Worm (Caenorhabditis elegans) whole organism, mixed stage, embryonic: ENCODE measurements around the gene K06B4.15.

ENCODE experiments used
- bed-3 ChIP-seq: fragments of 200-800 bp; sonication (Bioruptor generic); optimal IDR thresholded peaks from 3 replicates; lab custom pipeline; 2018; ENCODE audit warnings: mild to moderate bottlenecking, missing genetic modification characterization, moderate library complexity, missing compliant biosample characterization
- blmp-1 ChIP-seq: fragments of 150-350 bp; optimal IDR thresholded peaks from 2 replicates; lab custom pipeline; 2014; ENCODE audit warnings: missing biosample characterization, missing genetic modification characterization
- ceh-39 ChIP-seq: fragments of 150-350 bp; optimal IDR thresholded peaks from 2 replicates; lab custom pipeline; 2014; ENCODE audit warnings: missing biosample characterization, missing genetic modification characterization
- ceh-83 ChIP-seq: fragments of 200-800 bp; sonication (Bioruptor generic); optimal IDR thresholded peaks from 2 replicates; lab custom pipeline; 2018; ENCODE audit warnings: mild to moderate bottlenecking, missing genetic modification characterization, missing compliant biosample characterization
- ces-1 ChIP-seq: fragments of 150-350 bp; optimal IDR thresholded peaks from 2 replicates; lab custom pipeline; 2014; ENCODE audit warnings: missing biosample characterization, missing genetic modification reagents, missing genetic modification characterization
- cnd-1 ChIP-seq: fragments of 200-800 bp; sonication (Bioruptor generic); optimal IDR thresholded peaks from 2 replicates; lab custom pipeline; 2018; ENCODE audit warnings: mild to moderate bottlenecking, missing genetic modification characterization, missing compliant biosample characterization
- drap-1 ChIP-seq: fragments of 200-800 bp; sonication (Bioruptor generic); optimal IDR thresholded peaks from 3 replicates; lab custom pipeline; 2018; ENCODE audit warnings: mild to moderate bottlenecking, missing genetic modification characterization, missing compliant biosample characterization
- elt-1 ChIP-seq: sonication (generic microtip); optimal IDR thresholded peaks from 2 replicates; lab custom pipeline; 2017; ENCODE audit warnings: missing genetic modification characterization, mild to moderate bottlenecking, missing compliant biosample characterization, antibody characterized with exemption, moderate library complexity, borderline replicate concordance; ENCODE audit not compliant: insufficient read depth
- elt-3 ChIP-seq: fragments of 150-350 bp; optimal IDR thresholded peaks from 2 replicates; lab custom pipeline; 2014; ENCODE audit warnings: missing biosample characterization, missing genetic modification characterization
- flh-1 ChIP-seq: fragments of 200-800 bp; sonication (Bioruptor generic); optimal IDR thresholded peaks from 2 replicates; lab custom pipeline; 2018; ENCODE audit warnings: mild to moderate bottlenecking, missing genetic modification characterization, moderate library complexity, missing compliant biosample characterization
- ham-2 ChIP-seq: fragments of 200-800 bp; sonication (Bioruptor generic); optimal IDR thresholded peaks from 2 replicates; lab custom pipeline; 2018; ENCODE audit warnings: mild to moderate bottlenecking, missing genetic modification characterization, missing compliant biosample characterization
- hlh-1 ChIP-seq: fragments of 150-350 bp; optimal IDR thresholded peaks from 2 replicates; lab custom pipeline; 2014; ENCODE audit warnings: missing biosample characterization, missing genetic modification reagents, missing genetic modification characterization
- lin-13 ChIP-seq: fragments of 150-350 bp; optimal IDR thresholded peaks from 2 replicates; lab custom pipeline; 2014; ENCODE audit warnings: missing biosample characterization, missing genetic modification characterization
- lin-32 ChIP-seq: fragments of 200-800 bp; sonication (Bioruptor generic); optimal IDR thresholded peaks from 2 replicates; lab custom pipeline; 2018; ENCODE audit warnings: mild to moderate bottlenecking, missing genetic modification characterization, missing compliant biosample characterization
- lsy-2 ChIP-seq: fragments of 150-350 bp; optimal IDR thresholded peaks from 2 replicates; lab custom pipeline; 2014; ENCODE audit warnings: missing biosample characterization, missing genetic modification characterization
- mab-5 ChIP-seq: fragments of 150-350 bp; optimal IDR thresholded peaks from 2 replicates; lab custom pipeline; 2014; ENCODE audit warnings: missing biosample characterization, missing genetic modification characterization
- mep-1 ChIP-seq: fragments of 150-350 bp; optimal IDR thresholded peaks from 2 replicates; lab custom pipeline; 2017; ENCODE audit warnings: missing biosample characterization, missing genetic modification reagents, missing genetic modification characterization, inconsistent platforms
- mls-2 ChIP-seq: sonication (generic microtip); optimal IDR thresholded peaks from 2 replicates; lab custom pipeline; 2016; ENCODE audit warnings: mild to moderate bottlenecking, missing genetic modification characterization, moderate library complexity, missing compliant biosample characterization
- nhr-12 ChIP-seq: fragments of 150-350 bp; optimal IDR thresholded peaks from 2 replicates; lab custom pipeline; 2014; ENCODE audit warnings: missing biosample characterization, missing genetic modification characterization
- nhr-2 ChIP-seq: fragments of 150-350 bp; optimal IDR thresholded peaks from 2 replicates; lab custom pipeline; 2014; ENCODE audit warnings: missing biosample characterization, missing genetic modification characterization
- nhr-237 ChIP-seq: fragments of 150-350 bp; optimal IDR thresholded peaks from 2 replicates; lab custom pipeline; 2014; ENCODE audit warnings: missing biosample characterization, missing genetic modification characterization
- nhr-76 ChIP-seq: sonication (generic microtip); optimal IDR thresholded peaks from 2 replicates; lab custom pipeline; 2017; ENCODE audit warnings: missing biosample characterization, missing genetic modification characterization
- pha-4 ChIP-seq: fragments of 150-350 bp; optimal IDR thresholded peaks from 2 replicates; lab custom pipeline; 2018; ENCODE audit warnings: missing biosample characterization, missing genetic modification reagents, missing genetic modification characterization
- snpc-4 ChIP-seq: fragments of 150-350 bp; optimal IDR thresholded peaks from 2 replicates; lab custom pipeline; 2014; ENCODE audit warnings: missing biosample characterization, missing genetic modification characterization
- sptf-1 ChIP-seq: sonication (generic microtip); optimal IDR thresholded peaks from 2 replicates; lab custom pipeline; 2017; ENCODE audit warnings: mild to moderate bottlenecking, missing genetic modification characterization, moderate library complexity, missing compliant biosample characterization
- tbx-8 ChIP-seq: fragments of 200-800 bp; sonication (Bioruptor generic); optimal IDR thresholded peaks from 2 replicates; lab custom pipeline; 2018; ENCODE audit warnings: mild to moderate bottlenecking, missing genetic modification characterization, moderate library complexity, missing compliant biosample characterization
- unc-120 ChIP-seq: sonication (generic microtip); optimal IDR thresholded peaks from 2 replicates; lab custom pipeline; 2017; ENCODE audit warnings: missing genetic modification characterization, missing compliant biosample characterization; ENCODE audit not compliant: poor library complexity, severe bottlenecking
- unc-39 ChIP-seq: fragments of 150-350 bp; optimal IDR thresholded peaks from 2 replicates; lab custom pipeline; 2014; ENCODE audit warnings: missing biosample characterization, missing genetic modification characterization
- unc-62 ChIP-seq: fragments of 150-350 bp; optimal IDR thresholded peaks from 2 replicates; lab custom pipeline; 2014; ENCODE audit warnings: missing biosample characterization, missing genetic modification reagents, missing genetic modification characterization
- zip-8 ChIP-seq: fragments of 150-350 bp; optimal IDR thresholded peaks from 2 replicates; lab custom pipeline; 2014; ENCODE audit warnings: missing biosample characterization, missing genetic modification characterization
- ztf-11 ChIP-seq: fragments of 150-350 bp; optimal IDR thresholded peaks from 2 replicates; lab custom pipeline; 2014; ENCODE audit warnings: missing biosample characterization, missing genetic modification characterization

The K06B4.15 gene

DNA sequence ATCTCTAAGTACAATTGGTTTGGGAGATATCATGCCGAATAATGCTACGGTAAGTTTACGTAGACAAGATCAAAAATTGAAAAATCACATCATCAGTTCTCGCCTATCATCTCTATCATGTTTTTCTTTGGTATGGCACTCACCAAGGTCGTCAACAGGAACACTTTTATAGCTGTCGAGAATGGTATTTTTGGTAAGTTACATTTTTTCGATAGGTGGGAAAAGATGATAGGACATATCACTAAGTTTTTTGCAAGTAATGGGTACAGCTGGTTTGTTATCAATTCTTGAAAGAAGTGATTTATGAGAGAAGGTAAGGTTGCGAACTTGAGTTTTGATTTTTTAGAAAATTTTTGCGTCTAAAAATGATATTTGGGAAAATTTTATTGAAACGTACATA is 37.7 kb downstream of the K06B4.15 start:
- TF ChIP-seq lsy-2: no peak
- TF ChIP-seq drap-1 (GFP tag; lab: Kevin White, UChicago): no peak
- no peak for TF ChIP-seq flh-1 (GFP tag; lab: Kevin White, UChicago)
- TF ChIP-seq mab-5: no peak
- no peak for TF ChIP-seq ces-1 (GFP tag; lab: Kevin White, UChicago)
- TF ChIP-seq elt-1: no peak
- TF ChIP-seq pha-4 (tag; lab: Kevin White, UChicago): no peak
- no peak for TF ChIP-seq nhr-2 (tag; lab: Kevin White, UChicago)
- TF ChIP-seq ceh-39 (tag; lab: Kevin White, UChicago): no peak
- TF ChIP-seq hlh-1 (tag; lab: Kevin White, UChicago): no peak
- TF ChIP-seq sptf-1 (tag; lab: Kevin White, UChicago): no peak
- no peak for TF ChIP-seq unc-120 (tag; lab: Kevin White, UChicago)
- no peak for TF ChIP-seq ham-2
- no peak for TF ChIP-seq bed-3 (GFP tag; lab: Kevin White, UChicago)
- no peak for TF ChIP-seq snpc-4 (tag; lab: Kevin White, UChicago)
- no peak for TF ChIP-seq mep-1 (tag; lab: Kevin White, UChicago)
- no peak for TF ChIP-seq nhr-12 (tag; lab: Kevin White, UChicago)
- TF ChIP-seq blmp-1 (tag; lab: Kevin White, UChicago): no peak

DNA sequence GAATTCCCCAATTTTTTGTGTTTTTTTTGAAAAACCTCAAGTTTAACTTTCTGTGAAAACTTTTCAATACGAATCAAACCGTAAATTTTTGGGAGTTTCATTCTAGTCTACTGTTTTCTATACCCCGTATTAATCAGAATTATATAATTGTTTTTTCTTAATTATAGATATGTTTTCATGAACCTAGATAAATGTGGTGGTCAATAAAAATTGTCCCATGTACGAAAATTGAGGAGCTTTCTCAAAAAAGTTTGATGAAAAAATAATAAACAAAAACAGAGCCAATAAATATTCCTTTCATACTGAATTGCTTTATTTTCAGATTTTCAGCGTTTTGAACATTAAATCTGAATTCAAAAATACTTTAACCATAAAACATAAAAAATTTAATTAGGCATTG is 40.2 kb downstream of the K06B4.15 start, which contains the start of gene Y6E2A.1:
Gene Y6E2A.1 (minus strand): TSS at position 101 of the 400 bp plus-strand sequence.
- no peak for TF ChIP-seq tbx-8
- no peak for TF ChIP-seq unc-62
- TF ChIP-seq nhr-2 (tag; lab: Kevin White, UChicago): no peak
- no peak for TF ChIP-seq ceh-83 (GFP tag; lab: Kevin White, UChicago)
- TF ChIP-seq nhr-12 (tag; lab: Kevin White, UChicago): no peak
- TF ChIP-seq mep-1 (tag; lab: Kevin White, UChicago): no peak
- TF ChIP-seq lin-13 (tag; lab: Kevin White, UChicago): no peak
- TF ChIP-seq ham-2: no peak
- TF ChIP-seq sptf-1 (tag; lab: Kevin White, UChicago): no peak
- no peak for TF ChIP-seq snpc-4 (tag; lab: Kevin White, UChicago)

DNA sequence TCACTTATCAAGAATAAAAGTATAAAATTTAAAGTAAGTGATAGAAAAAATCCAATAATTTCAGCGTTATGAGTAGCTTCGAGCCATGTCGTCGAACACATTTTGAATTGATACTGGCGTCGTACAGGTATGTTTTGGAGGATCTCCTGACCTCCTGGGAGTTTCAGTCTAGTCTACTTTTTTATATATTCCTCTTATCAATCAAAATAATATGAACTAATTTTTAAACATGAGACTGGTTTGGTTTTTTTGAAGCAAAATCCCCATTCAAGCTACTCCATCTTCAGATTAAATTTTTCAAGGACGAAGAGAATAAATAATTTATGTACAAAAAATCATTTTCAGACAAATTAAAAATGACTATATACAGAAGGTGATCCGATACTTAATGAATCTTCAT is 41.7 kb downstream of the K06B4.15 start, which contains the start of gene str-101:
Gene str-101 (minus strand): TSS at position 101 of the 400 bp plus-strand sequence.
- TF ChIP-seq ztf-11 (tag; lab: Kevin White, UChicago) (no peak), elt-3 (tag; lab: Kevin White, UChicago) (no peak), elt-1 (no peak), pha-4 (tag; lab: Kevin White, UChicago) (no peak)

DNA sequence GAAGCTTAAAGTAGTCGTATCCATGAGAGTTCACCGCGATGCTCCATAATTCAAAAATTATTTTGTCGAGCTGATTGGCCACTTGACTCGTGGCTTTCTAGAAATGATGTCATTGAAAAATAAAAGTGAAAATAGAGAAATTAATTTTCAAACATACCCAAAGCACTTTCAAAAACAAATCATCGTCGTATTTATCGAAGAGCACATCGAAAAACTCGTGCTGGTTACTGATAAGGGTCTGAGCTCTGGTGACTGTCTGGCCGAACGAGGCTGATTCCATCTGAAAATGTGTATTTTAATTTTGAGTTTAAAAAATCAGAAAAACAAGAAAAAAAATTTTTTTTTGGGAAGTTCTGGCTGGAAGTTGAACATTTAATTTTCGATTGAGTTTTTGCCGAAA is 42.1 kb downstream of the K06B4.15 start:
- no peak for TF ChIP-seq unc-120 (tag; lab: Kevin White, UChicago)
- no peak for TF ChIP-seq cnd-1
- TF ChIP-seq ceh-39 (tag; lab: Kevin White, UChicago): no peak
- TF ChIP-seq hlh-1 (tag; lab: Kevin White, UChicago): no peak
- no peak for TF ChIP-seq ztf-11 (tag; lab: Kevin White, UChicago)
- no peak for TF ChIP-seq lin-13 (tag; lab: Kevin White, UChicago)
- no peak for TF ChIP-seq nhr-2 (tag; lab: Kevin White, UChicago)

DNA sequence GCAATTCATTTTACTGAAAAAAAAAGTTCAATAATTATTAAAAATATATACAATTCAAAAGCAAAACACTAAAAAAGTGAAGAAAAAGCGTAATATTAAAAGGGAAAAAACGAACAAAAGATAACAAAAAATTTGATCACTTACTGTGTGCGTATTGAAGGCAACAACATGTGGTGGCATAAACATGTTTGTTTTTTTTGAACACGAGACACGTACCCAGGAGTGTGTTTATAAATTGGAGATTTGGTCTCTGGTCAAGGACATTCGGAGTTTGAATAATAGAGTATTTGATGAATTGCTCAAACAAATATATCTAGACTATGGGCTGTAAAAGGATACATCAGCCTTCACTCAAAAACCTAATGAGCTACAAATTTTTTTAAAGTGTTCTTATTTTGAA is 45.4 kb downstream of the K06B4.15 start:
- TF ChIP-seq tbx-8: no peak
- TF ChIP-seq nhr-237 (tag; lab: Kevin White, UChicago): no peak
- TF ChIP-seq zip-8: no peak
- no peak for TF ChIP-seq unc-39 (tag; lab: Kevin White, UChicago)
- TF ChIP-seq nhr-12 (tag; lab: Kevin White, UChicago): no peak
- no peak for TF ChIP-seq unc-120 (tag; lab: Kevin White, UChicago)
- no peak for TF ChIP-seq lsy-2
- no peak for TF ChIP-seq lin-32
- no peak for TF ChIP-seq nhr-76 (tag; lab: Kevin White, UChicago)
- no peak for TF ChIP-seq unc-62
- no peak for TF ChIP-seq ceh-39 (tag; lab: Kevin White, UChicago)
- TF ChIP-seq ham-2: no peak
- no peak for TF ChIP-seq flh-1 (GFP tag; lab: Kevin White, UChicago)
- no peak for TF ChIP-seq mls-2 (tag; lab: Kevin White, UChicago)
- TF ChIP-seq elt-3 (tag; lab: Kevin White, UChicago): no peak
